Worm (Caenorhabditis elegans): ENCODE data around the gene scl-3.

The scl-3 gene

DNA sequence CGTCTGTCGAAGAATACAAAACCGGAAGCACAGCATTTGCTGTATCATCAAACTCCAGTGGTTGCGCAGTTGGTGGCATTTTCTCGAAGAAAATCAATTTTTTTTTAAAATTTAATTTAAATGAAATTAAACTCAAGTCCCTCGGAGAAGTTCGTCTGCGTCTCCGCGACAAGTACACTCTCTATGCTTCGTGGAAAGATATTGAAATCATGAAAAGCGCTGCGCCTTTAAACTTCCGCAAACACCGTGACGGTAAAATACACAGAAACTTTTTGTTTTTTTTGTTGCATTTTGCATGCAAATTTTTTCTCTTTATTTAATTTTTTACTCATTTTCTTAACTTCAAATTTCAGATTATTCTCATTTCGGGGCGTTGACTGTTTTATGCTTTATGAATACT, 39.3 kb downstream of the scl-3 start, which contains the start of the genes dli-1, tin-9.2 and exos-4.1:
dli-1 (minus strand) TSS at position 141 of the 400 bp plus-strand sequence.
tin-9.2 (plus strand) TSS at position 344 of the 400 bp plus-strand sequence.
exos-4.1 (plus strand) TSS at position 348 of the 400 bp plus-strand sequence.
- TF ChIP-seq rnt-1 (tag; optimal IDR thresholded peaks at IDR 0.05) (peak; percentile 2), tbx-2 (tag; optimal IDR thresholded peaks at IDR 0.05) (peak; percentile 35), fax-1 (tag; optimal IDR thresholded peaks at IDR 0.05) (peak; percentile 0), unc-42 (tag; optimal IDR thresholded peaks at IDR 0.05) (peak; percentile 95), nfya-1 (tag; optimal IDR thresholded peaks at IDR 0.05) (peak; percentile 47), npax-4 (tag; optimal IDR thresholded peaks at IDR 0.05) (no peak), ceh-31 (tag; optimal IDR thresholded peaks at IDR 0.05) (peak; percentile 21), ceh-14 (tag; optimal IDR thresholded peaks at IDR 0.05) (peak; percentile 57), ceh-34 (tag; optimal IDR thresholded peaks at IDR 0.05) (peak; percentile 9), syd-9 (tag; optimal IDR thresholded peaks at IDR 0.05) (no peak)

DNA sequence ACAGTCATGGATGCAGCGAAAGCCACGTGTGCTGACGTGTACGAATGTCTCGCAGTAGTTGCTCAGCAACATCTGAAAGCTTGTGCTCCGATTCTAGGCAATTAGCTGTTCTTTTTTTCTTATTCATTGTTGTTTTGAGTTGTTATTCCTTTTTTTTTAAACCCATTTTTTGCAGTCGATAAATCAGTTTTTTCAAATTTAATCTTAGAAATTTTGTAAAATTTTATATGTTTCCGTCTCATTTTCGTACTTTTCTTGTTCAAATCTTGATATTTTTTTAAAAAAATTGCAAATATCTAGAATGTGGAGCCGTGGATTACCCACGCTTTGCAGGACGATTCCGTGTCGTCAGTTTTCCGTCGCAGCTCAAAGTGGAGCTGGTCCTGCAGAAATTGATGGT, 41.0 kb downstream of the scl-3 start, which contains the start of gene fask-1:
fask-1 (plus strand) TSS at position 301 of the 400 bp plus-strand sequence.
- no peak for TF ChIP-seq mec-3 (tag; optimal IDR thresholded peaks at IDR 0.05; ENCODE audit: borderline replicate concordance)
- TF ChIP-seq elt-2 (tag; optimal IDR thresholded peaks at IDR 0.05), result no peak
- TF ChIP-seq dmd-4 (tag; optimal IDR thresholded peaks at IDR 0.05; ENCODE audit: borderline replicate concordance), result no peak
- no peak for TF ChIP-seq C08G9.2 (tag; optimal IDR thresholded peaks at IDR 0.05)
- no peak for TF ChIP-seq ceh-18 (tag; optimal IDR thresholded peaks at IDR 0.05)
- TF ChIP-seq pha-2 (tag; optimal IDR thresholded peaks at IDR 0.05), result no peak
- TF ChIP-seq lim-6 (tag; optimal IDR thresholded peaks at IDR 0.05), result no peak
- TF ChIP-seq ets-4 (tag; optimal IDR thresholded peaks at IDR 0.05), result no peak
- TF ChIP-seq pros-1 (tag; optimal IDR thresholded peaks at IDR 0.05), result no peak
- TF ChIP-seq madf-2 (tag; optimal IDR thresholded peaks at IDR 0.05), result no peak
- TF ChIP-seq pag-3 (tag; optimal IDR thresholded peaks at IDR 0.05; ENCODE audit: borderline replicate concordance), result no peak
- no peak for TF ChIP-seq nhr-232 (tag; optimal IDR thresholded peaks at IDR 0.05)
- no peak for TF ChIP-seq ceh-24 (tag; optimal IDR thresholded peaks at IDR 0.05)
- no peak for TF ChIP-seq hlh-30 (tag; optimal IDR thresholded peaks at IDR 0.05; ENCODE audit: insufficient read depth)
- no peak for TF ChIP-seq ceh-22 (tag; optimal IDR thresholded peaks at IDR 0.05)
- no peak for TF ChIP-seq T23F11.4 (GFP tag; optimal IDR thresholded peaks at IDR 0.05)

DNA sequence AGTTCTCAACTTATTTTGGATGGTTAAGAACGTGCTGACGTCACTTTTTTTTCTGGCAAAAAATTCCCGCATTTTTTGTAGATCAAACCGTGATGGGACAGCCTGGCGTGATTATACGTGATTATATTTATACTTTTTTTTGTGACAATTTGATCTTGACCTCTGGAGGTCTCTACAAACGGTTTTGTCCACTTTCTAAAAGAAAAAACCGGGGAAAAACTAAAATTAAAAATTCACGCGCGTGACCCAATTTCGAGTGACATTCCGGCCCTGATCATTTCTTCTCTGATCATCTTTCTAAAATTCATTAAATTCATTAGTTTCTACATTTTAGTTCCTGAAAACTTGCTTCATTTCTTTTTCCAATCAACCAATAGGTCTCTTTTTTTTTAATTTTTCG, 45.5 kb downstream of the scl-3 start, which contains the start of gene rde-11:
rde-11 (plus strand) TSS at position 301 of the 400 bp plus-strand sequence.
- TF ChIP-seq hlh-30 (tag; optimal IDR thresholded peaks at IDR 0.05; ENCODE audit: insufficient read depth) (no peak), dmd-4 (tag; optimal IDR thresholded peaks at IDR 0.05; ENCODE audit: borderline replicate concordance) (no peak), ztf-16 (tag; optimal IDR thresholded peaks at IDR 0.05) (no peak), ttx-3 (tag; optimal IDR thresholded peaks at IDR 0.05) (no peak), ceh-19 (GFP tag; optimal IDR thresholded peaks at IDR 0.05) (no peak), unc-42 (tag; optimal IDR thresholded peaks at IDR 0.05) (no peak), ceh-45 (GFP tag; IDR thresholded peaks at IDR 0.05) (no peak)

DNA sequence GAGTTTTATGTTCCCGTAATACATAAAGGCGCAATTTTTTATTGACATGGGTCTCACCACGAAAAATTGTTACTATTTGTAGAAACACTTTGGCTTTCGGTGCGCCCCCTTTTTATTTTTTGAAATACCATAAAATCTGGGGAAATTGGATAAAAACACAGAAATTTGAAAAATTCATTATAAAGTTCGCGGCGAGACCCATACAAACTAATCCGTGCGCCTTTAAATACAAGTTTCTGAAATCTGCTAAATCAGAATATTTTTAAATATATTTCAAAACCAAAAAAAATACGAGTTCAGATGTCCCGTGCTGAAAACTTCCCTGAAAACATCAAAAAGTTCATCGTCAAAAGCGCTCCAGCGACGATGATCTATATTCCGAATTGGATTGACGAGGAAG, 48.0 kb downstream of the scl-3 start, which contains the start of gene B0564.2:
B0564.2 (plus strand) TSS at position 301 of the 400 bp plus-strand sequence.
- TF ChIP-seq pha-2 (tag; optimal IDR thresholded peaks at IDR 0.05) (no peak), hlh-30 (tag; optimal IDR thresholded peaks at IDR 0.05; ENCODE audit: insufficient read depth) (no peak), pat-9 (tag; optimal IDR thresholded peaks at IDR 0.05) (no peak), nhr-11 (tag; optimal IDR thresholded peaks at IDR 0.05) (no peak), ttx-3 (tag; optimal IDR thresholded peaks at IDR 0.05) (no peak), unc-55 (GFP tag; optimal IDR thresholded peaks at IDR 0.05) (no peak), elt-2 (tag; optimal IDR thresholded peaks at IDR 0.05) (no peak), gmeb-2 (tag; optimal IDR thresholded peaks at IDR 0.05) (no peak), ceh-45 (GFP tag; IDR thresholded peaks at IDR 0.05) (no peak), lim-6 (tag; optimal IDR thresholded peaks at IDR 0.05) (no peak), ceh-9 (tag; optimal IDR thresholded peaks at IDR 0.05) (no peak), che-1 (tag; optimal IDR thresholded peaks at IDR 0.05) (no peak), zip-5 (tag; optimal IDR thresholded peaks at IDR 0.05) (no peak), unc-86 (tag; optimal IDR thresholded peaks at IDR 0.05) (no peak), sox-2 (GFP tag; IDR thresholded peaks at IDR 0.05) (no peak), elt-4 (tag; optimal IDR thresholded peaks at IDR 0.05) (no peak), ceh-14 (tag; optimal IDR thresholded peaks at IDR 0.05) (no peak), hlh-15 (tag; optimal IDR thresholded peaks at IDR 0.05) (no peak), Y22D7AL.16 (tag; optimal IDR thresholded peaks at IDR 0.05) (no peak)
